Fruit fly (Drosophila melanogaster): ENCODE data around the gene Ptpmeg.
A peak's percentile ranks its signal among the peaks of the same experiment; 100 is the strongest.

The Ptpmeg gene

dm6 chr3L:380886-381546, 53.1 kb downstream of the Ptpmeg start (continued):
- TF ChIP-seq CG17829 (tag; optimal IDR thresholded peaks at IDR 0.05) (peak; percentile 64), zen (tag; optimal IDR thresholded peaks at IDR 0.05) (peak; percentile 50), dmrt99B (tag; optimal IDR thresholded peaks at IDR 0.05) (peak; percentile 16), lov (optimal IDR thresholded peaks at IDR 0.05) (no peak), lov (GFP tag; IDR thresholded peaks at IDR 0.05) (no peak), da (GFP tag; optimal IDR thresholded peaks at IDR 0.05) (no peak), sc (optimal IDR thresholded peaks at IDR 0.05) (no peak), sc (GFP tag; optimal IDR thresholded peaks at IDR 0.05) (peak; percentile 7), bsh (GFP tag; optimal IDR thresholded peaks at IDR 0.05) (peak in 1 of 2 experiments; percentile 67), peb (GFP tag; IDR thresholded peaks at IDR 0.05) (no peak), Antp (GFP tag; optimal IDR thresholded peaks at IDR 0.05) (no peak), CG9727 (GFP tag; optimal IDR thresholded peaks at IDR 0.05) (peak; percentile 55), nmo (GFP tag; optimal IDR thresholded peaks at IDR 0.05) (peak; percentile 33), dmrt11E (tag; optimal IDR thresholded peaks at IDR 0.05) (peak; percentile 81), gem (tag; optimal IDR thresholded peaks at IDR 0.05) (peak; percentile 65), Tbp (GFP tag; optimal IDR thresholded peaks at IDR 0.05) (no peak), Drgx (GFP tag; IDR thresholded peaks at IDR 0.05) (no peak), CG1602 (GFP tag; optimal IDR thresholded peaks at IDR 0.05) (peak; percentile 21), CG4424 (GFP tag; optimal IDR thresholded peaks at IDR 0.05) (peak; percentile 39), vfl (GFP tag; optimal IDR thresholded peaks at IDR 0.05) (no peak), NfI (GFP tag; optimal IDR thresholded peaks at IDR 0.05) (no peak), grau (tag; optimal IDR thresholded peaks at IDR 0.05) (peak; percentile 21), CG43689 (GFP tag; IDR thresholded peaks at IDR 0.05) (no peak), dpn (GFP tag; optimal IDR thresholded peaks at IDR 0.05) (no peak), Blimp-1 (GFP tag; optimal IDR thresholded peaks at IDR 0.05) (peak; percentile 42), CG2199 (GFP tag; IDR thresholded peaks at IDR 0.05) (no peak), CG8924 (tag; optimal IDR thresholded peaks at IDR 0.05) (peak; percentile 42), CG4404 (GFP tag; IDR thresholded peaks at IDR 0.05) (peak; percentile 51), CG2712 (tag; optimal IDR thresholded peaks at IDR 0.05) (peak; percentile 70), Dll (GFP tag; IDR thresholded peaks at IDR 0.05; ENCODE audit: partially characterized antibody) (no peak), Oli (tag; optimal IDR thresholded peaks at IDR 0.05) (no peak), Spps (tag; optimal IDR thresholded peaks at IDR 0.05) (peak; percentile 11), nom (GFP tag; optimal IDR thresholded peaks at IDR 0.05) (peak; percentile 66), Ssrp (tag; optimal IDR thresholded peaks at IDR 0.05) (peak; percentile 25), CG12391 (tag; optimal IDR thresholded peaks at IDR 0.05) (peak; percentile 40), CG17361 (GFP tag; IDR thresholded peaks at IDR 0.05) (peak; percentile 50; the same call in 2 of the 3 replicates), nerfin-2 (GFP tag; IDR thresholded peaks at IDR 0.05; ENCODE audit: partially characterized antibody) (no peak), CG17328 (GFP tag; IDR thresholded peaks at IDR 0.05) (peak; percentile 59), CG31441 (GFP tag; IDR thresholded peaks at IDR 0.05) (0 out of 2 replicates have a peak, but pooled peaks have one; percentile 44), CG1233 (GFP tag; optimal IDR thresholded peaks at IDR 0.05) (peak; percentile 39), CG11695 (GFP tag; IDR thresholded peaks at IDR 0.05) (no peak), CG18262 (tag; optimal IDR thresholded peaks at IDR 0.05) (peak; percentile 70), gsb-n (tag; optimal IDR thresholded peaks at IDR 0.05) (peak; percentile 34), zfh1 (GFP tag; IDR thresholded peaks at IDR 0.05) (peak; percentile 46; the same call in 2 of the 3 replicates), CG10654 (GFP tag; optimal IDR thresholded peaks at IDR 0.05) (no peak)

Measured in whole organism, embryonic.